Fruit fly (Drosophila melanogaster) whole organism, embryonic: ENCODE measurements around the gene Mdh2.
A peak's percentile ranks its signal among the peaks of the same experiment; 100 is the strongest.

Experiments
- Bdp1 ChIP-seq: fragments of 200-800 bp; sonication (Bioruptor generic); optimal IDR thresholded peaks from 3 replicates; lab custom pipeline; 2016; ENCODE audit warnings: missing biosample characterization, missing genetic modification characterization
- CG10209 ChIP-seq: fragments of 200-800 bp; sonication (Bioruptor generic); optimal IDR thresholded peaks from 3 replicates; lab custom pipeline; 2017; ENCODE audit warnings: missing biosample characterization, mild to moderate bottlenecking, missing genetic modification characterization, missing genetic modification reagents
- CG10565 ChIP-seq: fragments of 200-800 bp; sonication (Bioruptor generic); optimal IDR thresholded peaks from 3 replicates; lab custom pipeline; 2016; ENCODE audit warnings: missing biosample characterization, mild to moderate bottlenecking, missing genetic modification characterization
- CG11398 ChIP-seq: fragments of 200-800 bp; sonication (Bioruptor generic); optimal IDR thresholded peaks from 2 replicates; lab custom pipeline; 2016; ENCODE audit warnings: missing biosample characterization, missing genetic modification characterization
- CG11695 ChIP-seq: fragments of 200-800 bp; sonication (Bioruptor generic); IDR thresholded peaks from 3 replicates; pipeline ENCODE4 v1.3.6; 2022; ENCODE audit warnings: missing biosample characterization, missing genetic modification characterization
- CG13296 ChIP-seq: fragments of 200-800 bp; sonication (Bioruptor generic); optimal IDR thresholded peaks from 3 replicates; lab custom pipeline; 2018; ENCODE audit warnings: missing biosample characterization, mild to moderate bottlenecking, missing genetic modification characterization
- CG15011 ChIP-seq: fragments of 200-800 bp; sonication (Bioruptor generic); optimal IDR thresholded peaks from 3 replicates; lab custom pipeline; 2018; ENCODE audit warnings: missing biosample characterization, mild to moderate bottlenecking, missing genetic modification characterization
- CG15696 ChIP-seq: fragments of 200-800 bp; sonication (Bioruptor generic); optimal IDR thresholded peaks from 2 replicates; lab custom pipeline; 2019; ENCODE audit warnings: missing biosample characterization, mild to moderate bottlenecking, missing genetic modification characterization, moderate library complexity
- CG1832 ChIP-seq: fragments of 200-800 bp; sonication (Bioruptor generic); optimal IDR thresholded peaks from 2 replicates; lab custom pipeline; 2017; ENCODE audit warnings: missing biosample characterization, mild to moderate bottlenecking, missing genetic modification characterization, inconsistent platforms
- CG2129 ChIP-seq: fragments of 200-800 bp; sonication (Bioruptor generic); IDR thresholded peaks from 2 replicates; pipeline ENCODE4 v1.3.6; 2022; ENCODE audit warnings: missing biosample characterization, missing genetic modification characterization; ENCODE audit not compliant: partially characterized antibody
- CG2199 ChIP-seq: fragments of 200-800 bp; sonication (Bioruptor generic); IDR thresholded peaks from 3 replicates; pipeline ENCODE4 v1.3.6; 2022; ENCODE audit warnings: missing biosample characterization, missing genetic modification characterization
- CG30403 ChIP-seq: fragments of 200-800 bp; sonication (Bioruptor generic); optimal IDR thresholded peaks from 3 replicates; lab custom pipeline; 2016; ENCODE audit warnings: missing biosample characterization, missing genetic modification characterization
- CG31365 ChIP-seq: fragments of 200-800 bp; sonication (Bioruptor generic); optimal IDR thresholded peaks from 2 replicates; lab custom pipeline; 2018; ENCODE audit warnings: missing biosample characterization, mild to moderate bottlenecking, missing genetic modification characterization
- CG42726 ChIP-seq: fragments of 200-800 bp; sonication (Bioruptor generic); IDR thresholded peaks from 2 replicates; pipeline ENCODE4 v1.3.6; 2022; ENCODE audit warnings: missing biosample characterization, missing genetic modification characterization; ENCODE audit not compliant: partially characterized antibody
- CG4820 ChIP-seq: fragments of 200-800 bp; sonication (Bioruptor generic); optimal IDR thresholded peaks from 3 replicates; lab custom pipeline; 2016; ENCODE audit warnings: missing biosample characterization, missing genetic modification characterization
- CG5180 ChIP-seq: fragments of 200-800 bp; sonication (Bioruptor generic); optimal IDR thresholded peaks from 3 replicates; lab custom pipeline; 2017; ENCODE audit warnings: missing biosample characterization, missing genetic modification characterization, mild to moderate bottlenecking, moderate library complexity, missing genetic modification reagents
- CG6791 ChIP-seq: fragments of 200-800 bp; sonication (Bioruptor generic); IDR thresholded peaks from 3 replicates; pipeline ENCODE4 v1.3.6; 2022; ENCODE audit warnings: missing biosample characterization, missing genetic modification characterization; ENCODE audit not compliant: partially characterized antibody
- CG8478 ChIP-seq: fragments of >200 bp; optimal IDR thresholded peaks from 2 replicates; lab custom pipeline; 2018
- CG8944 ChIP-seq: fragments of 200-800 bp; sonication (Bioruptor generic); optimal IDR thresholded peaks from 3 replicates; lab custom pipeline; 2016; ENCODE audit warnings: missing biosample characterization, missing genetic modification characterization
- CG9817 ChIP-seq: fragments of 200-800 bp; sonication (Bioruptor generic); optimal IDR thresholded peaks from 2 replicates; lab custom pipeline; 2018; ENCODE audit warnings: missing biosample characterization, mild to moderate bottlenecking, missing genetic modification characterization, moderate library complexity
- CoRest ChIP-seq: fragments of 200-800 bp; sonication (Bioruptor generic); optimal IDR thresholded peaks from 3 replicates; lab custom pipeline; 2018; ENCODE audit warnings: missing biosample characterization, mild to moderate bottlenecking, missing genetic modification characterization, moderate library complexity
- Dfd ChIP-seq, 2 experiments: fragments of >200 bp; optimal IDR thresholded peaks; 2 replicates each; lab custom pipeline; 2017; ENCODE audit warnings: missing biosample characterization in 2 of 2, missing genetic modification characterization in 2 of 2
- Doc2 ChIP-seq: fragments of 200-800 bp; sonication (Bioruptor generic); IDR thresholded peaks from 2 replicates; pipeline ENCODE4 v1.3.6; 2022; ENCODE audit warnings: missing biosample characterization, missing genetic modification characterization
- Dref ChIP-seq: fragments of 200-800 bp; sonication (Bioruptor generic); IDR thresholded peaks from 2 replicates; pipeline ENCODE4 v1.3.6; 2022; ENCODE audit warnings: missing biosample characterization, missing genetic modification characterization
- HLH4C ChIP-seq: fragments of 200-800 bp; sonication (Bioruptor generic); IDR thresholded peaks from 3 replicates; pipeline ENCODE4 v1.3.6; 2022; ENCODE audit warnings: missing biosample characterization, missing genetic modification characterization; ENCODE audit not compliant: partially characterized antibody
- HmgD ChIP-seq: fragments of 200-800 bp; sonication (Bioruptor generic); optimal IDR thresholded peaks from 3 replicates; lab custom pipeline; 2016; ENCODE audit warnings: missing biosample characterization, missing genetic modification characterization
- MTF-1 ChIP-seq: fragments of 200-800 bp; sonication (Bioruptor generic); optimal IDR thresholded peaks from 2 replicates; lab custom pipeline; 2018; ENCODE audit warnings: missing biosample characterization, mild to moderate bottlenecking, missing genetic modification characterization, borderline replicate concordance
- Neu2 ChIP-seq: fragments of 200-800 bp; sonication (Bioruptor generic); optimal IDR thresholded peaks from 3 replicates; lab custom pipeline; 2016; ENCODE audit warnings: missing biosample characterization, missing genetic modification characterization, borderline replicate concordance
- Rfx ChIP-seq: fragments of 200-800 bp; sonication (Bioruptor generic); IDR thresholded peaks from 2 replicates; pipeline ENCODE4 v1.3.6; 2022; ENCODE audit warnings: missing biosample characterization, missing genetic modification characterization
- Scr ChIP-seq: fragments of 200-800 bp; sonication (Bioruptor generic); IDR thresholded peaks from 2 replicates; pipeline ENCODE4 v1.3.6; 2022; ENCODE audit warnings: missing biosample characterization, missing genetic modification characterization; ENCODE audit not compliant: partially characterized antibody
- Trl ChIP-seq, 3 experiments: fragments of >200 bp in 2 of 3; fragments of 200-800 bp in 1 of 3; sonication (Bioruptor generic) in 1 of 3; optimal IDR thresholded peaks; 2 replicates in 1 of 3; 3 replicates in 2 of 3; lab custom pipeline; 2016 to 2017; ENCODE audit warnings: missing biosample characterization in 1 of 3, missing genetic modification characterization in 1 of 3
- ap ChIP-seq: fragments of 200-800 bp; sonication (Bioruptor generic); IDR thresholded peaks from 2 replicates; pipeline ENCODE4 v1.3.6; 2022; ENCODE audit warnings: missing biosample characterization, missing genetic modification characterization
- corto ChIP-seq: fragments of 200-800 bp; sonication (Bioruptor generic); optimal IDR thresholded peaks from 2 replicates; lab custom pipeline; 2016; ENCODE audit warnings: missing biosample characterization, mild to moderate bottlenecking, missing genetic modification characterization, moderate library complexity
- disco-r ChIP-seq: fragments of 200-800 bp; sonication (Bioruptor generic); optimal IDR thresholded peaks from 2 replicates; lab custom pipeline; 2016; ENCODE audit warnings: missing biosample characterization, missing genetic modification characterization
- dmrt99B ChIP-seq: fragments of 200-800 bp; sonication (Bioruptor generic); optimal IDR thresholded peaks from 2 replicates; lab custom pipeline; 2018; ENCODE audit warnings: missing biosample characterization, mild to moderate bottlenecking, missing genetic modification characterization, moderate library complexity
- fru ChIP-seq: fragments of >200 bp; optimal IDR thresholded peaks from 2 replicates; lab custom pipeline; 2017
- ftz-f1 ChIP-seq: fragments of 200-800 bp; sonication (Bioruptor generic); optimal IDR thresholded peaks from 2 replicates; lab custom pipeline; 2016; ENCODE audit warnings: missing biosample characterization, missing genetic modification characterization
- jumu ChIP-seq: fragments of 200-800 bp; sonication (Bioruptor generic); optimal IDR thresholded peaks from 3 replicates; lab custom pipeline; 2016; ENCODE audit warnings: missing biosample characterization, missing genetic modification characterization
- lbe ChIP-seq: fragments of 200-800 bp; sonication (Bioruptor generic); optimal IDR thresholded peaks from 2 replicates; lab custom pipeline; 2016; ENCODE audit warnings: missing biosample characterization, mild to moderate bottlenecking, missing genetic modification characterization
- nerfin-1 ChIP-seq: fragments of 200-800 bp; sonication (Bioruptor generic); optimal IDR thresholded peaks from 3 replicates; lab custom pipeline; 2019; ENCODE audit warnings: missing biosample characterization, mild to moderate bottlenecking, missing genetic modification characterization, moderate library complexity
- nom ChIP-seq: fragments of 200-800 bp; sonication (Bioruptor generic); optimal IDR thresholded peaks from 2 replicates; lab custom pipeline; 2017; ENCODE audit warnings: missing biosample characterization, missing genetic modification characterization, mild to moderate bottlenecking, moderate library complexity, missing genetic modification reagents
- onecut ChIP-seq: fragments of 200-800 bp; sonication (Bioruptor generic); IDR thresholded peaks from 2 replicates; pipeline ENCODE4 v1.3.6; 2022; ENCODE audit warnings: missing biosample characterization, missing genetic modification characterization
- otp ChIP-seq: fragments of 200-800 bp; sonication (Bioruptor generic); IDR thresholded peaks from 3 replicates; pipeline ENCODE4, ENCODE4 v1.3.6; 2022; ENCODE audit warnings: missing biosample characterization, missing genetic modification characterization
- pfk ChIP-seq: fragments of 200-800 bp; sonication (Bioruptor generic); optimal IDR thresholded peaks from 2 replicates; lab custom pipeline; 2018; ENCODE audit warnings: missing biosample characterization, mild to moderate bottlenecking, missing genetic modification characterization, moderate library complexity
- sc ChIP-seq, 3 experiments: fragments of >200 bp in 2 of 3; fragments of 200-800 bp in 1 of 3; sonication (Bioruptor generic) in 1 of 3; optimal IDR thresholded peaks; 2 replicates in 2 of 3; 3 replicates in 1 of 3; lab custom pipeline; 2017; ENCODE audit warnings: mild to moderate bottlenecking in 1 of 3, missing biosample characterization in 1 of 3, missing genetic modification characterization in 1 of 3, missing genetic modification reagents in 1 of 3
- sens-2 ChIP-seq: fragments of 200-800 bp; sonication (Bioruptor generic); IDR thresholded peaks from 2 replicates; pipeline ENCODE4 v1.3.6; 2022; ENCODE audit warnings: missing biosample characterization, missing genetic modification characterization
- sob ChIP-seq: fragments of 200-800 bp; sonication (Bioruptor generic); IDR thresholded peaks from 2 replicates; pipeline ENCODE4 v1.3.6; 2022; ENCODE audit warnings: missing biosample characterization, missing genetic modification characterization
- zfh1 ChIP-seq: fragments of 200-800 bp; sonication (Bioruptor generic); IDR thresholded peaks from 3 replicates; pipeline ENCODE4 v1.3.6; 2022; ENCODE audit warnings: missing biosample characterization, missing genetic modification characterization

Gene Mdh2

dm6 chr3R:18274328-18275098 lies 48.3 kb downstream of the Mdh2 start, which contains the start of the genes Vps39 and eIF1A (continued):
- no peak for TF ChIP-seq nom
- peak; percentile 28 for TF ChIP-seq CG8944 (GFP tag; lab: Kevin White, UChicago)
- TF ChIP-seq Bdp1 (GFP tag; lab: Kevin White, UChicago), result no peak
- 0 out of 3 replicates have a peak, but pooled peaks have one; percentile 9 for TF ChIP-seq otp (GFP tag; lab: Robert Waterston, UW)
- TF ChIP-seq CG4820, result no peak
- no peak for TF ChIP-seq Trl (optimal IDR thresholded peaks at IDR 0.05; lab: Kevin White, UChicago)
- peak; percentile 29 for TF ChIP-seq Trl (GFP tag; optimal IDR thresholded peaks at IDR 0.05; lab: Kevin White, UChicago)
- no peak for TF ChIP-seq jumu
- no peak for TF ChIP-seq CG8478
- TF ChIP-seq CG13296 (GFP tag; lab: Kevin White, UChicago), result no peak
- TF ChIP-seq sc (optimal IDR thresholded peaks at IDR 0.05; lab: Kevin White, UChicago), result no peak
- no peak for TF ChIP-seq sc (GFP tag; optimal IDR thresholded peaks at IDR 0.05; lab: Kevin White, UChicago)
- peak; percentile 86 for TF ChIP-seq CG2129 (GFP tag; lab: Robert Waterston, UW)
- no peak for TF ChIP-seq CG15011 (GFP tag; lab: Kevin White, UChicago)
- TF ChIP-seq zfh1, result no peak
- TF ChIP-seq sob, result no peak
- no peak for TF ChIP-seq onecut (GFP tag; lab: Robert Waterston, UW)
- no peak for TF ChIP-seq Neu2 (GFP tag; lab: Kevin White, UChicago)
- no peak for TF ChIP-seq CG1832 (GFP tag; lab: Kevin White, UChicago)
- TF ChIP-seq CoRest (tag; lab: Kevin White, UChicago), result peak; percentile 51
- TF ChIP-seq nerfin-1 (tag; lab: Kevin White, UChicago), result no peak
- peak; percentile 16 for TF ChIP-seq CG31365
- TF ChIP-seq Dfd (GFP tag; optimal IDR thresholded peaks at IDR 0.05; lab: Kevin White, UChicago), result no peak
- TF ChIP-seq CG11398 (GFP tag; lab: Kevin White, UChicago), result no peak
- TF ChIP-seq Rfx (GFP tag; lab: Robert Waterston, UW), result peak; percentile 30; the same call in 1 of the 2 replicates
- no peak for TF ChIP-seq dmrt99B (tag; lab: Kevin White, UChicago)
- TF ChIP-seq lbe (GFP tag; lab: Kevin White, UChicago), result no peak
- peak; percentile 41 for TF ChIP-seq CG15696 (tag; lab: Kevin White, UChicago)
- TF ChIP-seq CG6791, result peak; percentile 74; the same call in 2 of the 3 replicates
- no peak for TF ChIP-seq ap (GFP tag; lab: Robert Waterston, UW)
- peak; percentile 46 for TF ChIP-seq CG9817 (tag; lab: Kevin White, UChicago)
- TF ChIP-seq CG30403 (GFP tag; lab: Kevin White, UChicago), result peak; percentile 67
- TF ChIP-seq Doc2 (GFP tag; lab: Robert Waterston, UW), result no peak
- TF ChIP-seq CG11695 (GFP tag; lab: Robert Waterston, UW), result no peak
- no peak for TF ChIP-seq MTF-1
- TF ChIP-seq CG42726 (GFP tag; lab: Robert Waterston, UW), result no peak
- TF ChIP-seq CG2199 (GFP tag; lab: Robert Waterston, UW), result no peak
- TF ChIP-seq sens-2, result no peak
- peak; percentile 92 for TF ChIP-seq Scr (GFP tag; lab: Robert Waterston, UW)
- TF ChIP-seq fru (lab: Kevin White, UChicago), result no peak
- no peak for TF ChIP-seq disco-r (GFP tag; lab: Kevin White, UChicago)
- no peak for TF ChIP-seq HmgD
- TF ChIP-seq CG10565 (GFP tag; lab: Kevin White, UChicago), result no peak
- TF ChIP-seq corto (GFP tag; lab: Kevin White, UChicago), result no peak
- TF ChIP-seq pfk (GFP tag; lab: Kevin White, UChicago), result no peak
- TF ChIP-seq ftz-f1 (GFP tag; lab: Kevin White, UChicago), result no peak
- peak; percentile 93 for TF ChIP-seq HLH4C (GFP tag; lab: Robert Waterston, UW)
- TF ChIP-seq CG5180 (GFP tag; lab: Kevin White, UChicago), result no peak
- TF ChIP-seq Dref, result peak; percentile 83
- TF ChIP-seq CG10209 (GFP tag; lab: Kevin White, UChicago), result no peak
